Fruit fly (Drosophila melanogaster) whole organism, adult: ENCODE measurements around the gene Polr2G.

Experiments
- CG11617 ChIP-seq: fragments of 200-800 bp; sonication (Bioruptor generic); optimal IDR thresholded peaks from 2 replicates; lab custom pipeline; 2017; ENCODE audit warnings: mild to moderate bottlenecking, missing biosample characterization, missing genetic modification reagents, missing genetic modification characterization
- CG12768 ChIP-seq: fragments of 200-800 bp; sonication (Bioruptor generic); optimal IDR thresholded peaks from 2 replicates; lab custom pipeline; 2017; ENCODE audit warnings: missing biosample characterization, missing genetic modification characterization, mild to moderate bottlenecking, moderate library complexity, missing genetic modification reagents
- CG14711 ChIP-seq: fragments of 200-800 bp; sonication (Bioruptor generic); optimal IDR thresholded peaks from 2 replicates; lab custom pipeline; 2018; ENCODE audit warnings: missing biosample characterization, mild to moderate bottlenecking, missing genetic modification characterization, moderate library complexity
- CG1620 ChIP-seq: fragments of 200-800 bp; sonication (Bioruptor generic); optimal IDR thresholded peaks from 2 replicates; lab custom pipeline; 2016; ENCODE audit warnings: missing biosample characterization, missing genetic modification characterization
- CG33017 ChIP-seq: fragments of 200-800 bp; sonication (Bioruptor generic); optimal IDR thresholded peaks from 2 replicates; lab custom pipeline; 2018; ENCODE audit warnings: missing biosample characterization, mild to moderate bottlenecking, missing genetic modification characterization, moderate library complexity
- CG5204 ChIP-seq: fragments of 200-800 bp; sonication (Bioruptor generic); optimal IDR thresholded peaks from 2 replicates; lab custom pipeline; 2016; ENCODE audit warnings: missing biosample characterization, missing genetic modification characterization
- CG7045 ChIP-seq: fragments of 200-800 bp; sonication (Bioruptor generic); optimal IDR thresholded peaks from 2 replicates; lab custom pipeline; 2017; ENCODE audit warnings: missing biosample characterization, mild to moderate bottlenecking, missing genetic modification characterization
- CG7101 ChIP-seq: fragments of 200-800 bp; sonication (Bioruptor generic); optimal IDR thresholded peaks from 2 replicates; lab custom pipeline; 2018; ENCODE audit warnings: missing biosample characterization, mild to moderate bottlenecking, missing genetic modification characterization, moderate library complexity
- Clk ChIP-seq: fragments of 200-800 bp; sonication (Bioruptor generic); optimal IDR thresholded peaks from 2 replicates; lab custom pipeline; 2017; ENCODE audit warnings: missing biosample characterization, missing genetic modification characterization
- Crg-1 ChIP-seq: fragments of 200-800 bp; sonication (Bioruptor generic); optimal IDR thresholded peaks from 2 replicates; lab custom pipeline; 2016; ENCODE audit warnings: missing biosample characterization, missing genetic modification characterization
- Hr96 ChIP-seq: fragments of 200-800 bp; sonication (Bioruptor generic); optimal IDR thresholded peaks from 2 replicates; lab custom pipeline; 2016; ENCODE audit warnings: missing biosample characterization, missing genetic modification characterization
- Mnt ChIP-seq: fragments of 200-800 bp; sonication (Bioruptor generic); optimal IDR thresholded peaks from 2 replicates; lab custom pipeline; 2016; ENCODE audit warnings: missing biosample characterization, mild to moderate bottlenecking, missing genetic modification characterization
- bab1 ChIP-seq: fragments of 200-800 bp; sonication (Bioruptor generic); optimal IDR thresholded peaks from 3 replicates; lab custom pipeline; 2019; ENCODE audit warnings: missing biosample characterization, mild to moderate bottlenecking, missing genetic modification characterization, moderate library complexity
- cic ChIP-seq: fragments of 200-800 bp; sonication (Bioruptor generic); optimal IDR thresholded peaks from 2 replicates; lab custom pipeline; 2017; ENCODE audit warnings: missing biosample characterization, mild to moderate bottlenecking, missing genetic modification characterization, moderate library complexity
- cnc ChIP-seq, 2 experiments: fragments of >200 bp; optimal IDR thresholded peaks; 2 replicates each; lab custom pipeline; 2017
- kay ChIP-seq: fragments of 200-800 bp; sonication (Bioruptor generic); peaks from one replicate; lab custom pipeline; 2016; ENCODE audit warnings: missing biosample characterization, missing genetic modification characterization, borderline replicate concordance
- ovo ChIP-seq: fragments of 200-800 bp; sonication (Bioruptor generic); optimal IDR thresholded peaks from 2 replicates; lab custom pipeline; 2016; ENCODE audit warnings: missing biosample characterization, missing genetic modification characterization
- pad ChIP-seq: fragments of 200-800 bp; sonication (Bioruptor generic); optimal IDR thresholded peaks from 3 replicates; lab custom pipeline; 2017; ENCODE audit warnings: missing biosample characterization, missing genetic modification characterization, mild to moderate bottlenecking, moderate library complexity, missing genetic modification reagents
- tj ChIP-seq: fragments of 200-800 bp; sonication (Bioruptor generic); optimal IDR thresholded peaks from 3 replicates; lab custom pipeline; 2017; ENCODE audit warnings: missing biosample characterization, mild to moderate bottlenecking, missing genetic modification characterization, moderate library complexity
- toe ChIP-seq: fragments of 200-800 bp; sonication (Bioruptor generic); optimal IDR thresholded peaks from 2 replicates; lab custom pipeline; 2016; ENCODE audit warnings: missing biosample characterization, missing genetic modification characterization

Gene Polr2G

DNA sequence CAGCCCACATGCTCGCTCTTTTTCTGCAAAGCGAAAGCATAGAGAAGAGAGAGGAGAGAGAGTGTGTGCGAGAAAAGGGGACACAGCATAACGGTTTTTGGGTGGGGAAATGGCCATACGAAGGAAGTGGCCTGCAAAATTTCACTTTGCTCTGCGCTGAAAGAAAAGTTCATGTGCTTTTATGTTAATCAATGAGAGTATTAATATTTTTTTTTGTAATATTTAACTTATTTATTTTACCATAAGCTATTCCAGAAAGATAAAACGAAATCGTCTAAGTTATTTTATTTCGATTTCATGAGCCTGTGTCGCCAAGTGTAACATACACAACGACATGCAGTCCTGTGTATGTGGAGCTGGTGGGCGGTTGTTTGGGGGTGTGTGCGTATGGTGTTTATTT, 27.5 kb upstream of the Polr2G start:
- TF ChIP-seq tj (GFP tag; lab: Kevin White, UChicago), result peak; percentile 19
- TF ChIP-seq cnc (optimal IDR thresholded peaks at IDR 0.05; lab: Kevin White, UChicago), result no peak
- peak; percentile 51 for TF ChIP-seq CG12768 (GFP tag; lab: Kevin White, UChicago)
- no peak for TF ChIP-seq Hr96 (GFP tag; lab: Kevin White, UChicago)
- no peak for TF ChIP-seq toe (GFP tag; lab: Kevin White, UChicago)
- TF ChIP-seq Clk (GFP tag; lab: Kevin White, UChicago), result peak; percentile 39
- TF ChIP-seq ovo (GFP tag; lab: Kevin White, UChicago), result no peak
- TF ChIP-seq Mnt, result peak; percentile 21
- TF ChIP-seq bab1 (GFP tag; lab: Kevin White, UChicago), result no peak
- TF ChIP-seq CG1620 (GFP tag; lab: Kevin White, UChicago), result no peak
- peak; percentile 88 for TF ChIP-seq CG33017
- TF ChIP-seq CG11617 (GFP tag; lab: Kevin White, UChicago), result peak; percentile 58
- peak; percentile 24 for TF ChIP-seq cic (GFP tag; lab: Kevin White, UChicago)
- TF ChIP-seq Crg-1 (GFP tag; lab: Kevin White, UChicago), result no peak
- peak; percentile 57 for TF ChIP-seq CG7045 (GFP tag; lab: Kevin White, UChicago)
- peak; percentile 63 for TF ChIP-seq CG5204 (GFP tag; lab: Kevin White, UChicago)
- TF ChIP-seq CG14711 (tag; lab: Kevin White, UChicago), result peak; percentile 47
- TF ChIP-seq CG7101 (tag; lab: Kevin White, UChicago), result peak; percentile 69
- peak; percentile 83 for TF ChIP-seq pad (GFP tag; lab: Kevin White, UChicago)
- no peak for TF ChIP-seq kay

- TF ChIP-seq CG7101 (tag; lab: Kevin White, UChicago) (no peak), cnc (optimal IDR thresholded peaks at IDR 0.05; lab: Kevin White, UChicago) (no peak), CG14711 (tag; lab: Kevin White, UChicago) (no peak), Mnt (no peak), Hr96 (GFP tag; lab: Kevin White, UChicago) (no peak), CG11617 (GFP tag; lab: Kevin White, UChicago) (no peak), CG5204 (GFP tag; lab: Kevin White, UChicago) (no peak), ovo (GFP tag; lab: Kevin White, UChicago) (peak; percentile 39), CG1620 (GFP tag; lab: Kevin White, UChicago) (no peak)
Observed at dm6 chr3R:15249735-15250134, 26.8 kb upstream of the Polr2G start, which contains the start of gene CG42404. Gene CG42404 (plus strand): TSS chr3R:15250094.

DNA sequence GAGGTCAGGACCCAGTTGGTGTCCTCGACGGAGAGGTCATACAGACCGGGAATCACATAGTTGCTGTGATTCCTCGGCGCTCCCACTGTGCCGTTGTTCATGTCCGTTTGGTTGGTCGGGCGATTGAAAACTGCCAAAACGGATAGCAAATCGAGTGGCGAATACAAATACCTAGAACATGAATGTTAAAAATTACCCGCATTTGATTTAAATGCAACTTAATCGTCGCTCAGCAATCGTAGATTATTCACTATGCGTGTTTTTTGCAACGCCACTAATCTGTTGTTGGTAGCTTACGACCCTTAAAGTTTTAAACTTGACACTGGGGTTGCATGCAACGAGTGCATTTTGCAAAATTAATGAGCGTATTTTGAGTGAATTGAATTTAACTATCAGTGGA, 26.1 kb upstream of the Polr2G start, which contains the start of gene Amt:
Gene Amt (minus strand): TSS at position 101 of the 400 bp plus-strand sequence.
- no peak for TF ChIP-seq Crg-1 (GFP tag; lab: Kevin White, UChicago)

- peak; percentile 18 for TF ChIP-seq CG7101 (tag; lab: Kevin White, UChicago)
- TF ChIP-seq CG11617 (GFP tag; lab: Kevin White, UChicago), result no peak
- peak; percentile 24 for TF ChIP-seq tj (GFP tag; lab: Kevin White, UChicago)
- peak; percentile 18 for TF ChIP-seq CG12768 (GFP tag; lab: Kevin White, UChicago)
Observed at dm6 chr3R:15246601-15247000, 23.6 kb upstream of the Polr2G start.

DNA sequence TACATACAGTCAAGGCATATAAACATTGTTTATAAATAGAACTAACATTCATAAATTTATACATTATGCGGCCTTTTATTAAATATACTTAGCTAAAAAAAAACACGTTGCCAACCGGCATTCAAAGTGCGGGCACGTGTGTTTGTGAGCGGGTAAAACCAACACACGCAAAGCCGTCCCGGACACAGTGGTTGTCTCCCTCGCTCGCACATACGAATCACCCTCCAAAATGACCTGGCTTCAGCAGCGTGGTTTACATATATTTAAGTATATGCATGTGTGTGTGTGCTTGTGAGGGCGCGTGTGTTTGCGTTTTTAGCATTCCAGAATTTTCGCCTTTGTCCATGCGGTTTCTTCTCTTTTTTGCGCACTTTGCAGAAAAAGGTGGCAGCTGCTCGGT, 20.5 kb upstream of the Polr2G start:
- TF ChIP-seq tj (GFP tag; lab: Kevin White, UChicago) (peak; percentile 80), Mnt (peak; percentile 96), CG7101 (tag; lab: Kevin White, UChicago) (no peak), CG12768 (GFP tag; lab: Kevin White, UChicago) (peak; percentile 48), Hr96 (GFP tag; lab: Kevin White, UChicago) (peak; percentile 38), CG5204 (GFP tag; lab: Kevin White, UChicago) (peak; percentile 29), ovo (GFP tag; lab: Kevin White, UChicago) (peak; percentile 28), CG33017 (no peak)

- TF ChIP-seq toe (GFP tag; lab: Kevin White, UChicago) (no peak), kay (peak; percentile 51)
Observed at dm6 chr3R:15243046-15243356, 20.0 kb upstream of the Polr2G start.

dm6 chr3R:15242186-15243045, 19.4 kb upstream of the Polr2G start, which contains the start of the genes tefu and Hsc70-4:
Gene tefu (minus strand): TSS chr3R:15242236.
Gene Hsc70-4 (plus strand): TSS chr3R:15242687.
- TF ChIP-seq CG1620 (GFP tag; lab: Kevin White, UChicago) (peak; percentile 53), CG14711 (tag; lab: Kevin White, UChicago) (no peak), cic (GFP tag; lab: Kevin White, UChicago) (peak; percentile 80), Clk (GFP tag; lab: Kevin White, UChicago) (peak; percentile 62), bab1 (GFP tag; lab: Kevin White, UChicago) (peak; percentile 69), CG12768 (GFP tag; lab: Kevin White, UChicago) (no peak), pad (GFP tag; lab: Kevin White, UChicago) (peak; percentile 28), CG11617 (GFP tag; lab: Kevin White, UChicago) (peak; percentile 42), CG33017 (peak; percentile 0), cnc (optimal IDR thresholded peaks at IDR 0.05; lab: Kevin White, UChicago) (no peak), CG5204 (GFP tag; lab: Kevin White, UChicago) (peak; percentile 82), Mnt (peak; percentile 93), toe (GFP tag; lab: Kevin White, UChicago) (peak; percentile 83), Hr96 (GFP tag; lab: Kevin White, UChicago) (peak; percentile 51), kay (no peak), Crg-1 (GFP tag; lab: Kevin White, UChicago) (no peak), CG7045 (GFP tag; lab: Kevin White, UChicago) (peak; percentile 41), tj (GFP tag; lab: Kevin White, UChicago) (peak; percentile 52), ovo (GFP tag; lab: Kevin White, UChicago) (peak; percentile 35), CG7101 (tag; lab: Kevin White, UChicago) (peak; percentile 55)
